Worm (Caenorhabditis elegans) whole organism, midembryonic: ENCODE results near the gene ceh-38.
A peak's percentile ranks its signal among the peaks of the same experiment; 100 is the strongest.

ENCODE experiments used
- T22C8.4 ChIP-seq: fragments of 200-800 bp; sonication (Bioruptor generic); IDR thresholded peaks from 2 replicates; pipeline ENCODE4 v1.3.6; 2022; ENCODE audit warnings: missing genetic modification characterization, missing compliant biosample characterization
- cog-1 ChIP-seq: sonication (generic microtip); optimal IDR thresholded peaks from 2 replicates; lab custom pipeline; 2016; ENCODE audit warnings: missing genetic modification characterization, missing compliant biosample characterization
- flt-1 ChIP-seq: fragments of 200-800 bp; sonication (Bioruptor generic); IDR thresholded peaks from 2 replicates; pipeline ENCODE4 v1.3.6; 2022; ENCODE audit warnings: missing genetic modification characterization, missing compliant biosample characterization
- klf-2 ChIP-seq: fragments of 200-800 bp; sonication (Bioruptor generic); conservative IDR thresholded peaks from 2 replicates; pipeline ENCODE4 v1.3.6; 2022; ENCODE audit warnings: missing genetic modification reagents, missing genetic modification characterization, missing compliant biosample characterization
- med-1 ChIP-seq: sonication (generic microtip); optimal IDR thresholded peaks from 2 replicates; lab custom pipeline; 2017; ENCODE audit warnings: missing genetic modification characterization, mild to moderate bottlenecking, missing compliant biosample characterization, antibody characterized with exemption, missing genetic modification reagents; ENCODE audit not compliant: insufficient read depth
- ref-1 ChIP-seq: fragments of 200-800 bp; sonication (Bioruptor generic); conservative IDR thresholded peaks from 2 replicates; pipeline ENCODE4 v1.3.6; 2022; ENCODE audit warnings: missing genetic modification reagents, missing genetic modification characterization, missing compliant biosample characterization
- tab-1 ChIP-seq: fragments of 200-800 bp; sonication (Bioruptor generic); IDR thresholded peaks from 2 replicates; pipeline ENCODE4 v1.3.6; 2022; ENCODE audit warnings: missing genetic modification characterization, missing compliant biosample characterization
- ztf-23 ChIP-seq: fragments of 200-800 bp; sonication (Bioruptor generic); IDR thresholded peaks from 2 replicates; pipeline ENCODE4 v1.3.6; 2022; ENCODE audit warnings: missing genetic modification reagents, missing genetic modification characterization, missing compliant biosample characterization
- ztf-29 ChIP-seq: fragments of 200-800 bp; sonication (Bioruptor generic); IDR thresholded peaks from 2 replicates; pipeline ENCODE4 v1.3.6; 2022; ENCODE audit warnings: missing genetic modification reagents, missing genetic modification characterization, missing compliant biosample characterization

Gene ceh-38

DNA sequence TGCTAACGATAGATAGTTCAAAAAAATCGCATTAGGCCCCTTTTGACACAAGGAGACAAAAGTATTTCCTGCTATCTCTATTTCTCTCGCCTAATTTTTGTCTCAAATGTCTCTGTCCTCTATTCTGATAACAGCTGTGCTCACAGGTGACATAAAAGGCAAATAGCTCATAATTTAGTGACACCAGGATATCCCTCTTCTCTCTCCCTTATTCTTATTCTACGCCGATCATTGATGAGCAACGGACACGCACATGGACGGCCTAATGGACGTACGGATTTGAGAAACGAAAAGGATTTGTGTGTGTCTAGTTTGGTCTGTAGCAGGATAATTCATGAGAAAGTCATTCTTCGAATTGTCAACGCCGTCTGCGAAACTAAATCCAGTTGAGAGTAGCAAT, 15.4 kb upstream of the ceh-38 start:
- no peak for TF ChIP-seq tab-1 (GFP tag; lab: Robert Waterston, UW)

DNA sequence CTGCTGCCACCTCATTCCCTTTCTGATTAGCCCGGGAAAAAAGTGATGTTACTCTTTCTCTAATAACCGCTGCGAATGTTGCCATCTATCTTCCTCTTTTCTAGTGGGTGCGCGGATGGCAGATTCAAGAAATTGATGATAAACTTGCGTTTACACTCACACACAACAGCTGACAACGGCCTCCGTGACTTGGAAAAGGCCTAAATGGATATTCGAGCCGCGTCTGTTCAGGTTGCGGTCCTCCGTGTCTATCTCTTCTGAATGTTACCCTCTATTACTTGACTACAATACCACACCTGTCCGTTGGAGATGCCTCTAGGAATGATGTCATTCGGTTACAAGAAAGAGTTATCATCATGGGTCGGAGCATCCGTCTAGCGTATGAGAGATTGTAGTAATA, 14.8 kb upstream of the ceh-38 start:
- no peak for TF ChIP-seq cog-1
- no peak for TF ChIP-seq tab-1 (GFP tag; lab: Robert Waterston, UW)
- no peak for TF ChIP-seq T22C8.4
- TF ChIP-seq ref-1, result no peak
- no peak for TF ChIP-seq flt-1 (GFP tag; lab: Robert Waterston, UW)
- TF ChIP-seq med-1 (GFP tag; lab: Kevin White, UChicago), result no peak
- no peak for TF ChIP-seq klf-2 (GFP tag; lab: Robert Waterston, UW)
- TF ChIP-seq ztf-23 (GFP tag; lab: Robert Waterston, UW), result no peak
- no peak for TF ChIP-seq ztf-29

DNA sequence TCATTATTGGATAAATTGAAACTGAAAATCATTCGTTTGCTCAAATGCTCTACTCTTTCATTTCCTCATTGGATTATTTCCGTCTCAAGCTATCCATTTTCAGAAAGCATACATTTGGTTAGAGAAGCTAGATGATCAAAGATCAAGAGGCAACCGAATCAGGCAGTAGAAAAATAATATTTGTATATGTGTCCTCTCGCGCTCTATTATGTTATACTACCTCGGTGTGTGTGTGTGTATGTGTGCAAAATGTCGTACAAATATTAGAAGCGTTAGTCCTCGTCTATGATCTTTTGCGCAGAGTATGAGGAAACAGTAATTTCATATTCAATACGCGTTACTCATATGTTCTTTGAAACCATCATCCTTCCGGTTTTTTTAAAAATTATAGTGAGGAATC, 14.3 kb upstream of the ceh-38 start:
- no peak for TF ChIP-seq T22C8.4
- peak; percentile 9 for TF ChIP-seq med-1 (GFP tag; lab: Kevin White, UChicago)

- TF ChIP-seq cog-1 (no peak), tab-1 (GFP tag; lab: Robert Waterston, UW) (peak; percentile 38; the same call in 1 of the 2 replicates), flt-1 (GFP tag; lab: Robert Waterston, UW) (0 out of 2 replicates have a peak, but pooled peaks have one; percentile 7)
Observed at ce11 chrII:6939873-6940272, 11.5 kb upstream of the ceh-38 start.

- TF ChIP-seq med-1 (GFP tag; lab: Kevin White, UChicago) (no peak), flt-1 (GFP tag; lab: Robert Waterston, UW) (no peak), ztf-23 (GFP tag; lab: Robert Waterston, UW) (no peak), ref-1 (no peak), cog-1 (no peak), T22C8.4 (no peak), ztf-29 (no peak), klf-2 (GFP tag; lab: Robert Waterston, UW) (no peak), tab-1 (GFP tag; lab: Robert Waterston, UW) (no peak)
Observed at ce11 chrII:6940726-6941230, 10.5 kb upstream of the ceh-38 start.

DNA sequence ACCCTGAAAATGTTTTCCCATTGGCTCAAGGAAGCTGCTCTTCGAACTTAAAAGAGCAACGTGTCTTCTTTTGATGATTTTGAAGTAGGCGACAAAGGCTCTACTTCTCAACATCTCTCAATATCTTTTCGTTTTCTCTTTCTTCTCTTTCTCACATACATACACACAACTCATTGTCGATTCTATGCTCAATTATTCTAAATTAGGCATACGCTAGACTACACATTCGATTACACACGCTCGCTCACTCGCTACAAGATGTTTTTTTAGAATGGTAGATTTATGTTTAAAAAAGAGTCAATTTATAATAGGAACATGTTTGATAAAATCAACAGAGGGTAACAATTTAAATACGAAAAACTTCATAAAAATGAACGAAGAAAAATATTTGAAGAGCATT, 9.8 kb upstream of the ceh-38 start:
- TF ChIP-seq ztf-29 (no peak), ztf-23 (GFP tag; lab: Robert Waterston, UW) (no peak), med-1 (GFP tag; lab: Kevin White, UChicago) (no peak), T22C8.4 (no peak), flt-1 (GFP tag; lab: Robert Waterston, UW) (no peak), ref-1 (no peak), cog-1 (no peak), klf-2 (GFP tag; lab: Robert Waterston, UW) (no peak), tab-1 (GFP tag; lab: Robert Waterston, UW) (no peak)

ce11 chrII:6943299-6944051, 7.9 kb upstream of the ceh-38 start:
- TF ChIP-seq T22C8.4, result peak; percentile 46; the same call in 1 of the 2 replicates
- TF ChIP-seq tab-1 (GFP tag; lab: Robert Waterston, UW), result 0 out of 2 replicates have a peak, but pooled peaks have one; percentile 12
- 0 out of 2 replicates have a peak, but pooled peaks have one; percentile 21 for TF ChIP-seq ztf-23 (GFP tag; lab: Robert Waterston, UW)
- TF ChIP-seq ztf-29, result 0 out of 2 replicates have a peak, but pooled peaks have one; percentile 54
- peak; percentile 64 for TF ChIP-seq cog-1
- TF ChIP-seq ref-1, result no peak
- no peak for TF ChIP-seq klf-2 (GFP tag; lab: Robert Waterston, UW)
- TF ChIP-seq flt-1 (GFP tag; lab: Robert Waterston, UW), result no peak
- TF ChIP-seq med-1 (GFP tag; lab: Kevin White, UChicago), result no peak

ce11 chrII:6955084-6955697, 3.9 kb downstream of the ceh-38 start:
- TF ChIP-seq tab-1 (GFP tag; lab: Robert Waterston, UW), result no peak
- TF ChIP-seq ztf-29, result no peak
- no peak for TF ChIP-seq cog-1
- no peak for TF ChIP-seq ref-1
- no peak for TF ChIP-seq T22C8.4

- TF ChIP-seq cog-1 (no peak), ref-1 (no peak), tab-1 (GFP tag; lab: Robert Waterston, UW) (no peak), ztf-29 (no peak), ztf-23 (GFP tag; lab: Robert Waterston, UW) (no peak), T22C8.4 (no peak), med-1 (GFP tag; lab: Kevin White, UChicago) (no peak), klf-2 (GFP tag; lab: Robert Waterston, UW) (no peak), flt-1 (GFP tag; lab: Robert Waterston, UW) (no peak)
Observed at ce11 chrII:6958136-6958535, 6.8 kb downstream of the ceh-38 start.

DNA sequence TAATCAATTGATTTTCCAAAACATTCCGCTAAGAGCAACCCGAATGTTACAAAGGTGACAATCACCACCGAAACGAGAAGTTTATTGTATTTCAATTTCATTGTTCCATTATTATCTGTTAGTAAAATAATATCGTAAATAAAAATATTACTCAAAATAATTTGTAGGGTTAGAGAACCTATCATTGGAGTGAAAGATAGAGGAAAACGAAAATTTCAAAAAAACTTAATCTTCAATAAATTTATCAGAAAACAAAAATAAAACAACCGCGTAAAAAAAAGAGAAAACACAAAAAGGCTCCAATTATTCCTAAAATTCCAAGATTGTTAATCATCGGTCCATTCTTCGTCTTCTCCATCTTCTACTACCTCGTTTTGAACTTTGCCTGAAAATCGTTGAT, 14.2 kb downstream of the ceh-38 start, which contains the start of gene tra-2:
TSS of gene tra-2 (minus strand) at position 101 of the 400 bp plus-strand sequence.
- TF ChIP-seq ztf-23 (GFP tag; lab: Robert Waterston, UW), result no peak
- TF ChIP-seq med-1 (GFP tag; lab: Kevin White, UChicago), result no peak
- TF ChIP-seq flt-1 (GFP tag; lab: Robert Waterston, UW), result no peak
- TF ChIP-seq ztf-29, result no peak
- no peak for TF ChIP-seq tab-1 (GFP tag; lab: Robert Waterston, UW)
- TF ChIP-seq T22C8.4, result no peak
